Fruit fly (Drosophila melanogaster) whole organism, prepupa: ENCODE measurements around the gene Polr3E.

ENCODE experiments used
- CG11294 ChIP-seq: fragments of 200-800 bp; sonication (Bioruptor generic); IDR thresholded peaks from 2 replicates; pipeline ENCODE4 v1.3.6; 2022; ENCODE audit warnings: missing biosample characterization, missing genetic modification characterization
- CG11762 ChIP-seq: fragments of 200-800 bp; sonication (Bioruptor generic); optimal IDR thresholded peaks from 3 replicates; lab custom pipeline; 2016; ENCODE audit warnings: missing biosample characterization, missing genetic modification characterization; ENCODE audit not compliant: insufficient read depth
- CG15336 ChIP-seq: fragments of 200-800 bp; sonication (Bioruptor generic); IDR thresholded peaks from 2 replicates; pipeline ENCODE4 v1.3.6; 2022; ENCODE audit warnings: missing biosample characterization, missing genetic modification characterization
- CG16779 ChIP-seq: fragments of 200-800 bp; sonication (Bioruptor generic); optimal IDR thresholded peaks from 3 replicates; lab custom pipeline; 2017; ENCODE audit warnings: missing biosample characterization, mild to moderate bottlenecking, missing genetic modification characterization
- CG34406 ChIP-seq: fragments of 200-800 bp; sonication (Bioruptor generic); optimal IDR thresholded peaks from 3 replicates; lab custom pipeline; 2016; ENCODE audit warnings: missing biosample characterization, missing genetic modification characterization
- CG4318 ChIP-seq: fragments of 200-800 bp; sonication (Bioruptor generic); optimal IDR thresholded peaks from 3 replicates; lab custom pipeline; 2017; ENCODE audit warnings: missing biosample characterization, mild to moderate bottlenecking, missing genetic modification characterization
- CG6163 ChIP-seq: fragments of 200-800 bp; sonication (Bioruptor generic); IDR thresholded peaks from 3 replicates; pipeline ENCODE4 v1.3.6; 2022; ENCODE audit warnings: missing biosample characterization, missing genetic modification characterization
- CG6808 ChIP-seq: fragments of 200-800 bp; sonication (Bioruptor generic); optimal IDR thresholded peaks from 3 replicates; lab custom pipeline; 2017; ENCODE audit warnings: missing biosample characterization, missing genetic modification characterization, mild to moderate bottlenecking, moderate library complexity, missing genetic modification reagents
- CG6854 ChIP-seq: fragments of 200-800 bp; sonication (Bioruptor generic); optimal IDR thresholded peaks from 2 replicates; lab custom pipeline; 2017; ENCODE audit warnings: missing biosample characterization, mild to moderate bottlenecking, missing genetic modification characterization
- CG7368 ChIP-seq: fragments of 200-800 bp; sonication (Bioruptor generic); optimal IDR thresholded peaks from 3 replicates; lab custom pipeline; 2016; ENCODE audit warnings: missing biosample characterization, missing genetic modification characterization
- CG8632 ChIP-seq: fragments of 200-800 bp; sonication (Bioruptor generic); optimal IDR thresholded peaks from 3 replicates; lab custom pipeline; 2016; ENCODE audit warnings: missing biosample characterization, missing genetic modification characterization
- Eip75B ChIP-seq: fragments of 200-800 bp; sonication (Bioruptor generic); optimal IDR thresholded peaks from 3 replicates; lab custom pipeline; 2016; ENCODE audit warnings: missing biosample characterization, missing genetic modification characterization
- Eip78C ChIP-seq: fragments of 200-800 bp; sonication (Bioruptor generic); peaks from one replicate; lab custom pipeline; 2016; ENCODE audit warnings: missing biosample characterization, missing genetic modification characterization
- Ets21C ChIP-seq: fragments of 200-800 bp; sonication (Bioruptor generic); optimal IDR thresholded peaks from 3 replicates; lab custom pipeline; 2016; ENCODE audit warnings: missing biosample characterization, missing genetic modification characterization
- Hr39 ChIP-seq: fragments of 200-800 bp; sonication (Bioruptor generic); optimal IDR thresholded peaks from 2 replicates; lab custom pipeline; 2016; ENCODE audit warnings: missing biosample characterization, missing genetic modification characterization
- Met ChIP-seq: fragments of 200-800 bp; sonication (Bioruptor generic); optimal IDR thresholded peaks from 3 replicates; lab custom pipeline; 2016; ENCODE audit warnings: missing biosample characterization, missing genetic modification characterization
- OdsH ChIP-seq: fragments of 200-800 bp; sonication (Bioruptor generic); optimal IDR thresholded peaks from 3 replicates; lab custom pipeline; 2016; ENCODE audit warnings: missing biosample characterization, missing genetic modification characterization
- Sox102F ChIP-seq: fragments of 200-800 bp; sonication (Bioruptor generic); optimal IDR thresholded peaks from 2 replicates; lab custom pipeline; 2016; ENCODE audit warnings: missing biosample characterization, mild to moderate bottlenecking, missing genetic modification characterization
- Sox15 ChIP-seq: fragments of 200-800 bp; sonication (Bioruptor generic); optimal IDR thresholded peaks from 3 replicates; lab custom pipeline; 2016; ENCODE audit warnings: missing biosample characterization, missing genetic modification characterization
- achi ChIP-seq: fragments of 200-800 bp; sonication (Bioruptor generic); optimal IDR thresholded peaks from 3 replicates; lab custom pipeline; 2016; ENCODE audit warnings: missing biosample characterization, missing genetic modification characterization
- dsx ChIP-seq: fragments of 200-800 bp; optimal IDR thresholded peaks from 3 replicates; lab custom pipeline; 2019; ENCODE audit warnings: missing biosample characterization, mild to moderate bottlenecking, missing genetic modification characterization, moderate library complexity; ENCODE audit not compliant: poor library complexity, severe bottlenecking
- esn ChIP-seq: fragments of 200-800 bp; sonication (Bioruptor generic); optimal IDR thresholded peaks from 2 replicates; lab custom pipeline; 2016; ENCODE audit warnings: missing biosample characterization, mild to moderate bottlenecking, missing genetic modification characterization, moderate library complexity
- fd59A ChIP-seq: fragments of 200-800 bp; sonication (Bioruptor generic); optimal IDR thresholded peaks from 2 replicates; lab custom pipeline; 2017; ENCODE audit warnings: missing biosample characterization, mild to moderate bottlenecking, missing genetic modification characterization, missing genetic modification reagents
- fd85E ChIP-seq: fragments of 200-800 bp; sonication (Bioruptor generic); optimal IDR thresholded peaks from 3 replicates; lab custom pipeline; 2016; ENCODE audit warnings: missing biosample characterization, missing genetic modification characterization
- fkh ChIP-seq: fragments of 200-800 bp; sonication (Bioruptor generic); optimal IDR thresholded peaks from 3 replicates; lab custom pipeline; 2017; ENCODE audit warnings: missing biosample characterization, mild to moderate bottlenecking, missing genetic modification characterization, moderate library complexity
- lz ChIP-seq: fragments of 200-800 bp; sonication (Bioruptor generic); optimal IDR thresholded peaks from 3 replicates; lab custom pipeline; 2016; ENCODE audit warnings: missing biosample characterization, missing genetic modification characterization
- net ChIP-seq: fragments of 200-800 bp; sonication (Bioruptor generic); optimal IDR thresholded peaks from 3 replicates; lab custom pipeline; 2016; ENCODE audit warnings: missing biosample characterization, missing genetic modification characterization
- pdm3 ChIP-seq: fragments of 200-800 bp; sonication (Bioruptor generic); optimal IDR thresholded peaks from 3 replicates; lab custom pipeline; 2016; ENCODE audit warnings: missing biosample characterization, missing genetic modification characterization
- salr ChIP-seq, 2 experiments: fragments of 200-800 bp; sonication (Bioruptor generic); optimal IDR thresholded peaks; 3 replicates each; lab custom pipeline; 2016 to 2018; ENCODE audit warnings: missing biosample characterization in 2 of 2, missing genetic modification characterization in 2 of 2, mild to moderate bottlenecking in 1 of 2
- spab ChIP-seq: fragments of 200-800 bp; sonication (Bioruptor generic); optimal IDR thresholded peaks from 2 replicates; lab custom pipeline; 2017; ENCODE audit warnings: missing biosample characterization, mild to moderate bottlenecking, missing genetic modification characterization, missing genetic modification reagents
- topi ChIP-seq: fragments of 200-800 bp; sonication (Bioruptor generic); optimal IDR thresholded peaks from 3 replicates; lab custom pipeline; 2016; ENCODE audit warnings: missing biosample characterization, missing genetic modification characterization

Polr3E gene

dm6 chr3L:20990231-20990630 lies 41.4 kb upstream of the Polr3E start (continued):
- TF ChIP-seq topi (GFP tag; lab: Kevin White, UChicago), result peak; percentile 52
- TF ChIP-seq CG8632 (GFP tag; lab: Kevin White, UChicago), result peak; percentile 72
- no peak for TF ChIP-seq fkh (GFP tag; lab: Kevin White, UChicago)

DNA sequence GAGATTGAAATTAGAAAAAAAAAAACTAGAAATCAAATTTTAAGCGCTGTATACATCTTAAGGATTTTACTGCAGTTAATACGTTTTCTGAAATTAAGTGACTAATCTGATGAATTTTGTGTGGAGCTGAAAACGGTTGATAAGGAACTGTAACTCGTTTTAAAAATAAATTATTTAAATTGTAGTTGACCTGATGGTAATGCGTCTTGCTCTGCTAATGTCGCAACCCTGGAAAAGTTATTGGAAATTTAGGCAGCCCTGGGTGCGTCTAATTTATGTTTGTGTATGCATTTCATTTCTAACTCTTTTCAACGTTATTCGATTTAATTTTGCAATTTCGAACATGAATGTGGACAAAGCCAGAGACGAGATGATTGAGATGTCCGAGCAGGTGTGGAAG lies 40.3 kb upstream of the Polr3E start, which contains the start of gene CG12984:
Gene CG12984 (plus strand): TSS at position 301 of the 400 bp plus-strand sequence.
- TF ChIP-seq fd59A (GFP tag; lab: Kevin White, UChicago) (no peak), CG6854 (no peak), CG16779 (tag; lab: Kevin White, UChicago) (no peak), CG6808 (GFP tag; lab: Kevin White, UChicago) (no peak), CG11762 (GFP tag; lab: Kevin White, UChicago) (no peak), Sox15 (GFP tag; lab: Kevin White, UChicago) (no peak), CG11294 (no peak)

- TF ChIP-seq CG11762 (GFP tag; lab: Kevin White, UChicago) (no peak), Eip75B (GFP tag; lab: Kevin White, UChicago) (no peak), CG7368 (GFP tag; lab: Kevin White, UChicago) (no peak), achi (no peak), salr (GFP tag; optimal IDR thresholded peaks at IDR 0.05; lab: Kevin White, UChicago) (no peak), fd59A (GFP tag; lab: Kevin White, UChicago) (no peak), CG4318 (GFP tag; lab: Kevin White, UChicago) (no peak), spab (no peak), fd85E (GFP tag; lab: Kevin White, UChicago) (no peak), net (no peak), Sox15 (GFP tag; lab: Kevin White, UChicago) (no peak), lz (GFP tag; lab: Kevin White, UChicago) (no peak), Ets21C (no peak), Hr39 (GFP tag; lab: Kevin White, UChicago) (no peak), CG11294 (no peak)
Observed at dm6 chr3L:20999639-21000038, 32.0 kb upstream of the Polr3E start.

dm6 chr3L:21007364-21008254 lies 24.0 kb upstream of the Polr3E start:
- peak; percentile 98 for TF ChIP-seq dsx (GFP tag; lab: Kevin White, UChicago)
- peak; percentile 57; the same call in 2 of the 3 replicates for TF ChIP-seq CG6163 (GFP tag; lab: Robert Waterston, UW)
- no peak for TF ChIP-seq OdsH (GFP tag; lab: Kevin White, UChicago)

- TF ChIP-seq CG11294 (no peak), salr (GFP tag; optimal IDR thresholded peaks at IDR 0.05; lab: Kevin White, UChicago) (peak in 1 of 2 experiments; percentile 7), CG34406 (GFP tag; lab: Kevin White, UChicago) (peak; percentile 7), achi (peak; percentile 18), CG15336 (no peak), Met (GFP tag; lab: Kevin White, UChicago) (peak; percentile 8), Sox102F (GFP tag; lab: Kevin White, UChicago) (peak; percentile 12), fkh (GFP tag; lab: Kevin White, UChicago) (peak; percentile 63), Hr39 (GFP tag; lab: Kevin White, UChicago) (no peak), Eip78C (GFP tag; lab: Kevin White, UChicago) (peak; percentile 77), esn (peak; percentile 19), pdm3 (peak; percentile 7)
- TF ChIP-seq, all 60 proteins: peak for 9
Observed at dm6 chr3L:21008255-21008815, 23.3 kb upstream of the Polr3E start.
